Worm (Caenorhabditis elegans) whole organism, young adult: ENCODE data around the gene Y55H10A.2.
"Not testable (repeated sequence)": the region's sequence is repeated elsewhere in the genome, so short reads cannot be mapped to it uniquely, and the experiment has no call there.

Source experiments
- B0261.1 ChIP-seq: sonication (generic microtip); optimal IDR thresholded peaks from 2 replicates; lab custom pipeline; 2016; ENCODE audit warnings: mild to moderate bottlenecking, missing genetic modification characterization, moderate library complexity, missing compliant biosample characterization
- B0336.3 ChIP-seq: fragments of 200-800 bp; sonication (Bioruptor generic); IDR thresholded peaks from 2 replicates; pipeline ENCODE4 v1.3.6; 2022; ENCODE audit warnings: missing genetic modification characterization, missing compliant biosample characterization
- F49E8.2 ChIP-seq: sonication (generic microtip); optimal IDR thresholded peaks from 3 replicates; lab custom pipeline; 2017; ENCODE audit warnings: missing genetic modification characterization, mild to moderate bottlenecking, missing compliant biosample characterization, antibody characterized with exemption, moderate library complexity; ENCODE audit not compliant: insufficient read depth
- Y53G8AR.9 ChIP-seq: fragments of 200-800 bp; sonication (Bioruptor generic); conservative IDR thresholded peaks from 2 replicates; pipeline ENCODE4 v1.3.6; 2022; ENCODE audit warnings: missing genetic modification reagents, missing genetic modification characterization, missing compliant biosample characterization
- aptf-3 ChIP-seq: fragments of 200-800 bp; sonication (Bioruptor generic); IDR thresholded peaks from 2 replicates; pipeline ENCODE4 v1.3.6; 2022; ENCODE audit warnings: missing genetic modification characterization, missing compliant biosample characterization
- attf-3 ChIP-seq: fragments of 200-800 bp; sonication (Bioruptor generic); conservative IDR thresholded peaks from 2 replicates; pipeline ENCODE4 v1.3.6; 2022; ENCODE audit warnings: missing genetic modification reagents, missing genetic modification characterization, missing compliant biosample characterization
- bed-2 ChIP-seq: fragments of 200-800 bp; sonication (Bioruptor generic); IDR thresholded peaks from 2 replicates; pipeline ENCODE4 v1.3.6; 2022; ENCODE audit warnings: missing genetic modification reagents, missing genetic modification characterization, missing compliant biosample characterization
- cebp-1 ChIP-seq, 2 experiments: fragments of 200-800 bp in 1 of 2; sonication (Bioruptor generic) in 1 of 2; sonication (generic microtip) in 1 of 2; IDR thresholded peaks in 1 of 2; optimal IDR thresholded peaks in 1 of 2; 2 replicates each; pipeline versions ENCODE4 v1.3.6 to Lab custom; 2017 to 2022; ENCODE audit warnings: missing compliant biosample characterization in 2 of 2, missing genetic modification characterization in 2 of 2, mild to moderate bottlenecking in 1 of 2, missing genetic modification reagents in 1 of 2, moderate library complexity in 1 of 2
- ceh-27 ChIP-seq: fragments of 200-800 bp; sonication (Bioruptor generic); optimal IDR thresholded peaks from 2 replicates; lab custom pipeline; 2018; ENCODE audit warnings: mild to moderate bottlenecking, missing genetic modification characterization, moderate library complexity, missing compliant biosample characterization
- ceh-40 ChIP-seq: fragments of 200-800 bp; sonication (Bioruptor generic); IDR thresholded peaks from 2 replicates; pipeline ENCODE4 v1.3.6; 2022; ENCODE audit warnings: missing genetic modification characterization, missing compliant biosample characterization
- ceh-91 ChIP-seq: fragments of 200-800 bp; sonication (Bioruptor generic); IDR thresholded peaks from 2 replicates; pipeline ENCODE4 v1.3.6; 2022; ENCODE audit warnings: missing genetic modification reagents, missing genetic modification characterization, missing compliant biosample characterization
- dpl-1 ChIP-seq: fragments of 150-350 bp; optimal IDR thresholded peaks from 2 replicates; lab custom pipeline; 2014; ENCODE audit warnings: missing biosample characterization, missing genetic modification reagents, missing genetic modification characterization
- egl-44 ChIP-seq: fragments of 200-800 bp; sonication (Bioruptor generic); IDR thresholded peaks from 2 replicates; pipeline ENCODE4 v1.3.6; 2022; ENCODE audit warnings: missing genetic modification reagents, missing genetic modification characterization, missing compliant biosample characterization
- egrh-3 ChIP-seq: fragments of 200-800 bp; sonication (Bioruptor generic); IDR thresholded peaks from 2 replicates; pipeline ENCODE4 v1.3.6; 2022; ENCODE audit warnings: missing genetic modification reagents, missing genetic modification characterization, missing compliant biosample characterization
- ekl-4 ChIP-seq: fragments of 200-800 bp; sonication (Bioruptor generic); IDR thresholded peaks from 2 replicates; pipeline ENCODE4 v1.3.6; 2022; ENCODE audit warnings: missing genetic modification reagents, missing genetic modification characterization, missing compliant biosample characterization
- fkh-3 ChIP-seq: sonication (generic microtip); optimal IDR thresholded peaks from 2 replicates; lab custom pipeline; 2016; ENCODE audit warnings: mild to moderate bottlenecking, missing genetic modification characterization, missing compliant biosample characterization
- gei-17 ChIP-seq: fragments of 200-800 bp; sonication (Bioruptor generic); optimal IDR thresholded peaks from 2 replicates; lab custom pipeline; 2018; ENCODE audit warnings: mild to moderate bottlenecking, missing genetic modification characterization, missing compliant biosample characterization
- him-1 ChIP-seq: sonication (generic microtip); optimal IDR thresholded peaks from 2 replicates; lab custom pipeline; 2016; ENCODE audit warnings: missing genotype, missing genetic modification reagents, missing genetic modification characterization, missing compliant biosample characterization
- hmg-1.2 ChIP-seq: fragments of 200-800 bp; sonication (Bioruptor generic); IDR thresholded peaks from 2 replicates; pipeline ENCODE4 v1.3.6; 2022; ENCODE audit warnings: missing genetic modification reagents, missing genetic modification characterization, missing compliant biosample characterization
- hrde-1 ChIP-seq: sonication (generic microtip); optimal IDR thresholded peaks from 2 replicates; lab custom pipeline; 2016; ENCODE audit warnings: missing genetic modification characterization, mild to moderate bottlenecking, missing compliant biosample characterization, moderate library complexity, missing genotype, missing genetic modification reagents, borderline replicate concordance
- lag-1 ChIP-seq: fragments of 200-800 bp; sonication (Bioruptor generic); IDR thresholded peaks from 2 replicates; pipeline ENCODE4 v1.3.6; 2022; ENCODE audit warnings: missing genetic modification reagents, missing genetic modification characterization, missing compliant biosample characterization
- lsl-1 ChIP-seq: fragments of 200-800 bp; sonication (Bioruptor generic); optimal IDR thresholded peaks from 2 replicates; lab custom pipeline; 2018; ENCODE audit warnings: mild to moderate bottlenecking, missing genetic modification characterization, moderate library complexity, missing compliant biosample characterization
- lsy-27 ChIP-seq: sonication (generic microtip); optimal IDR thresholded peaks from 2 replicates; lab custom pipeline; 2017; ENCODE audit warnings: missing genetic modification characterization, mild to moderate bottlenecking, missing compliant biosample characterization, antibody characterized with exemption, missing genotype, borderline replicate concordance; ENCODE audit not compliant: insufficient read depth
- madf-10 ChIP-seq: sonication (generic microtip); optimal IDR thresholded peaks from 2 replicates; lab custom pipeline; 2016; ENCODE audit warnings: mild to moderate bottlenecking, missing genetic modification characterization, missing compliant biosample characterization
- madf-3 ChIP-seq: fragments of 200-800 bp; sonication (Bioruptor generic); IDR thresholded peaks from 2 replicates; pipeline ENCODE4 v1.3.6; 2022; ENCODE audit warnings: missing genetic modification reagents, missing genetic modification characterization, missing compliant biosample characterization
- mcd-1 ChIP-seq: fragments of 200-800 bp; sonication (Bioruptor generic); IDR thresholded peaks from 2 replicates; pipeline ENCODE4 v1.3.6; 2022; ENCODE audit warnings: missing genetic modification reagents, missing genetic modification characterization, missing compliant biosample characterization
- nhr-27 ChIP-seq: fragments of 200-800 bp; sonication (Bioruptor generic); optimal IDR thresholded peaks from 2 replicates; lab custom pipeline; 2018; ENCODE audit warnings: mild to moderate bottlenecking, missing genetic modification characterization, moderate library complexity, missing compliant biosample characterization
- pha-4 ChIP-seq: fragments of 150-350 bp; sonication (generic microtip); optimal IDR thresholded peaks from 2 replicates; lab custom pipeline; 2014; ENCODE audit warnings: missing biosample characterization, missing genetic modification reagents, missing genetic modification characterization
- repo-1 ChIP-seq: sonication (generic microtip); optimal IDR thresholded peaks from 2 replicates; lab custom pipeline; 2017; ENCODE audit warnings: mild to moderate bottlenecking, missing genetic modification characterization, missing compliant biosample characterization
- sdz-38 ChIP-seq: sonication (generic microtip); optimal IDR thresholded peaks from 2 replicates; lab custom pipeline; 2016; ENCODE audit warnings: missing genotype, missing genetic modification characterization, missing compliant biosample characterization
- sptf-2 ChIP-seq: fragments of 200-800 bp; sonication (Bioruptor generic); optimal IDR thresholded peaks from 2 replicates; lab custom pipeline; 2018; ENCODE audit warnings: mild to moderate bottlenecking, missing genetic modification characterization, missing compliant biosample characterization
- tbp1 ChIP-seq: fragments of 200-800 bp; sonication (Bioruptor generic); optimal IDR thresholded peaks from 2 replicates; lab custom pipeline; 2018; ENCODE audit warnings: mild to moderate bottlenecking, missing genetic modification characterization, missing compliant biosample characterization
- tlf-1 ChIP-seq: fragments of 200-800 bp; sonication (Bioruptor generic); optimal IDR thresholded peaks from 2 replicates; lab custom pipeline; 2018; ENCODE audit warnings: mild to moderate bottlenecking, missing genetic modification characterization, missing compliant biosample characterization
- unc-130 ChIP-seq: sonication (generic microtip); optimal IDR thresholded peaks from 2 replicates; lab custom pipeline; 2016; ENCODE audit warnings: missing genetic modification reagents, missing genetic modification characterization, missing compliant biosample characterization
- unc-62 ChIP-seq: fragments of 150-350 bp; optimal IDR thresholded peaks from 2 replicates; lab custom pipeline; 2014; ENCODE audit warnings: missing biosample characterization, missing genetic modification reagents, missing genetic modification characterization
- zfh-2 ChIP-seq: fragments of 200-800 bp; sonication (Bioruptor generic); conservative IDR thresholded peaks from 2 replicates; pipeline ENCODE4 v1.3.6; 2022; ENCODE audit warnings: missing genetic modification reagents, missing genetic modification characterization, missing compliant biosample characterization
- ztf-18 ChIP-seq: sonication (generic microtip); optimal IDR thresholded peaks from 2 replicates; lab custom pipeline; 2016; ENCODE audit warnings: missing genotype, mild to moderate bottlenecking, missing genetic modification characterization, missing compliant biosample characterization
- ztf-22 ChIP-seq: fragments of 200-800 bp; sonication (Bioruptor generic); optimal IDR thresholded peaks from 2 replicates; lab custom pipeline; 2018; ENCODE audit warnings: mild to moderate bottlenecking, missing genetic modification characterization, moderate library complexity, missing compliant biosample characterization
- ztf-26 ChIP-seq: sonication (generic microtip); optimal IDR thresholded peaks from 2 replicates; lab custom pipeline; 2017; ENCODE audit warnings: missing genetic modification characterization, missing compliant biosample characterization
- ztf-28 ChIP-seq: fragments of 200-800 bp; sonication (Bioruptor generic); IDR thresholded peaks from 2 replicates; pipeline ENCODE4 v1.3.6; 2022; ENCODE audit warnings: missing genetic modification reagents, missing genetic modification characterization, missing compliant biosample characterization
- ztf-3 ChIP-seq: fragments of 200-800 bp; sonication (Bioruptor generic); optimal IDR thresholded peaks from 2 replicates; lab custom pipeline; 2018; ENCODE audit warnings: mild to moderate bottlenecking, missing genetic modification characterization, missing compliant biosample characterization

Y55H10A.2 gene

DNA sequence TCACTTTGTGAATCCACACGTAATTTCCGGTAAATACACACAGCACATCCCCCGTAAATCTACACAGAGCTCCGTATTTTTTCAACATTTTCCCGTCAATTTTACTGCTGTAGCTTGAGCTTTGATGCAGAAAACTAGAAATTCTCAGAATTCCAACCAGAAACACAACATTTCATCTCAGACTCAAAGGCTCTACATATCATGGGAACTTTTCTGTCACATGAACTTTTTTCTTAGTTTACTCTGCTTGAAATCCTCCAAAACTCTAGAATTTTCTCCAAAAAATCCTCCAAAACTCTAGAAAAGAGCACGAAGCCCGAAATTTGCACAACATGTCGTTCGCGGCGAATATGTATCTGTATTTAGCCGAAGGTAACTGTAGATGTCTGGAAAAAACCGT is at the start of gene Y55H10A.2:
Gene Y55H10A.2 (plus strand): TSS at position 301 of the 400 bp plus-strand sequence.
- TF ChIP-seq hrde-1 (tag; lab: Kevin White, UChicago): no peak
- no peak for TF ChIP-seq lsy-27 (tag; lab: Kevin White, UChicago)
- no peak for TF ChIP-seq B0261.1 (tag; lab: Kevin White, UChicago)
- TF ChIP-seq ztf-26 (tag; lab: Kevin White, UChicago): no peak
- no peak for TF ChIP-seq ztf-22 (GFP tag; lab: Kevin White, UChicago)
- TF ChIP-seq zfh-2 (GFP tag; lab: Robert Waterston, UW): no peak
- TF ChIP-seq fkh-3: no peak
- no peak for TF ChIP-seq him-1
- no peak for TF ChIP-seq nhr-27
- no peak for TF ChIP-seq ekl-4 (GFP tag; lab: Robert Waterston, UW)
- TF ChIP-seq ztf-18 (tag; lab: Kevin White, UChicago): no peak
- TF ChIP-seq gei-17 (GFP tag; lab: Kevin White, UChicago): no peak
- no peak for TF ChIP-seq lag-1 (GFP tag; lab: Robert Waterston, UW)

DNA sequence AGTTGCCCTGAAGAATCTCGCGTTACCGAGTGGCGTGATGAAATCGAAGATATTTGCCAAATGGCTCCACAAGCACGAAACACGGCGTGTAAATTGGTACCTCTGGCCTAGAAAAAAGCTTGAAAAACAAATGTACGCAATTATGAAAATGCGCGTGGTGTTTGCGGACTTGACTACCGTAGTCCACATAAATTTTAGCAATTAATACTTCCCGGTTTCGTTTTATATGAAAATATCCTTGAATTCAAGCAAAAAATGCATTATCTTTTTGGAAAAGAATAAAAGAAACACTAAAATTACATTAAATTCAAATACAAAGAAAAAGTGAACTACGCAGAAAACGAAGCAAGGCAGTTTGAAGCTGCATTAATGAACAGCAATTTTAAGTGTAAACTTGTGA is 49.2 kb upstream of the Y55H10A.2 start:
- TF ChIP-seq hmg-1.2: peak; percentile 45; the same call in 1 of the 2 replicates

DNA sequence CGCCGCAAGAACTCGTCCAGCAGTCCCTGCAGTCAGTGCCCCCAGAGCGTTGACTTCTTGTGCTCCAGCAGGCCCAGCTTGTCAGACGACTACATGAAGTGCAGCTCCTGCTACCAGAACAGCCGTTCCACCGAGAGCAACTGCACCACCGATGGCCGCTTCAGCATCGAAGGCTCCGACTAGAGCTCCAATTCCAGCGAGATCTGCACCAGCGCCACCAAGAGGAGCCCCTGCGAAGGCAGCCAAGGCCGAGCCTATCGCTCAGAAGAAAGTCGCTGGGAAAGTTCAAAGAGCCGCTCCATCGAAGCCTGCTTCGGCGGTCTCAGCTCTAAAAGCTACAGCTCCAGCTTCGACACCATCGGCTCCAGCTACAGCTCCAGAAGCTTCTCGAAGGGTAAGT is 42.5 kb upstream of the Y55H10A.2 start:
- peak; percentile 81 for TF ChIP-seq egrh-3 (GFP tag; lab: Robert Waterston, UW)

DNA sequence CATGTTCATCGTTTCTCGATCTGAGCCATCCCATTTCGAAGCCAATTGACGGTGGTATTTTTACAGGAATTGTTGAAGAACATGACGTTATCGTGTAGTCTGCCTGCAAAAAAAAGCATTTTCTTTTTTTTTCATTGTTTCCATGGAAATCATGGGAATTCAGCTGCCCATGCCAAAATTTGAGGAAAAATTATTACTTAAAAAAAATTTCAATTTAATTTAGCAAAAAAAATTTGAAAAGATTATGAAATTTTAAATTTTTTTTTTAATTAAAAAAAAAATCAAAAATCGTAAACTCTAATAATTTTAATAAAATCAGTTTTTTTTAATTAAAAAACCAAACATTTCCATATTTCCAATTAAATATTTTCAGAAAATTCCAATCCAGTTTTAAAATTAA is 31.6 kb upstream of the Y55H10A.2 start, which contains the start of gene F42A6.5:
Gene F42A6.5 (minus strand): TSS at position 101 of the 400 bp plus-strand sequence.
- TF ChIP-seq unc-130 (GFP tag; lab: Kevin White, UChicago); fkh-3; tlf-1 (GFP tag; lab: Kevin White, UChicago): not testable (repeated sequence)

DNA sequence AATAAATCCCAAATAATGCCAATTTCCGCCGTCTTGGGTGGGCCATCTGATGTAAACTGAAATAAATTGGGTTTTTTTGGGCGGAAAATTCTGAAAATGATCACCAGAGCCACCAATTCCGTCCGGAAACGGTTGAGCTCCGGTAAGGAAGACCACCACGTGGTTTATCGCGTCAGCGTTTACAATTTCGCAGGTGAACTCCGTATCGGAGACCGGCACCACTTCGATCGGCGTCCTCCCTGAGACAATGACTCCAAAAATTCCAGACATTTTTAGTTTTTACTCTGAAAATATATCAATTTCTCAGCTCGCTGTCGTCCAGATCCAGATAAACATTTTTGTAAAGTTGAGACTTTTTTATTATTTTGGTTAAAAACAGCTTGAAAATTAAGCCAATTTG is 26.7 kb upstream of the Y55H10A.2 start, which contains the start of gene F42A6.6:
Gene F42A6.6 (minus strand): TSS at position 289 of the 400 bp plus-strand sequence.
- peak; percentile 43 for TF ChIP-seq lsl-1
- no peak for TF ChIP-seq sdz-38 (tag; lab: Kevin White, UChicago)
- TF ChIP-seq aptf-3 (GFP tag; lab: Robert Waterston, UW): peak; percentile 92
- TF ChIP-seq madf-3 (GFP tag; lab: Robert Waterston, UW): peak; percentile 84
- peak; percentile 95 for TF ChIP-seq B0336.3 (GFP tag; lab: Robert Waterston, UW)
- TF ChIP-seq egl-44 (GFP tag; lab: Robert Waterston, UW): no peak
- peak; percentile 11 for TF ChIP-seq ceh-27 (GFP tag; lab: Kevin White, UChicago)
- no peak for TF ChIP-seq pha-4
- no peak for TF ChIP-seq ztf-3 (GFP tag; lab: Kevin White, UChicago)
- TF ChIP-seq bed-2 (GFP tag; lab: Robert Waterston, UW): no peak
- TF ChIP-seq ceh-40 (GFP tag; lab: Robert Waterston, UW): no peak
- TF ChIP-seq repo-1 (tag; lab: Kevin White, UChicago): peak; percentile 87
- peak; percentile 58 for TF ChIP-seq tbp1 (GFP tag; lab: Kevin White, UChicago)
- TF ChIP-seq mcd-1: peak; percentile 67
- no peak for TF ChIP-seq cebp-1 (GFP tag; IDR thresholded peaks at IDR 0.05; lab: Robert Waterston, UW)
- TF ChIP-seq cebp-1 (tag; optimal IDR thresholded peaks at IDR 0.05; lab: Kevin White, UChicago): peak; percentile 72
- peak; percentile 96 for TF ChIP-seq F49E8.2 (tag; lab: Kevin White, UChicago)
- peak; percentile 25 for TF ChIP-seq ztf-26 (tag; lab: Kevin White, UChicago)
- TF ChIP-seq ceh-91: peak; percentile 47; the same call in 1 of the 2 replicates
- TF ChIP-seq Y53G8AR.9: peak; percentile 94
- TF ChIP-seq sptf-2 (GFP tag; lab: Kevin White, UChicago): no peak
- no peak for TF ChIP-seq unc-62 (GFP tag; lab: Kevin White, UChicago)
- peak; percentile 42; the same call in 1 of the 2 replicates for TF ChIP-seq attf-3 (GFP tag; lab: Robert Waterston, UW)
- peak; percentile 31 for TF ChIP-seq B0261.1 (tag; lab: Kevin White, UChicago)
- no peak for TF ChIP-seq dpl-1 (GFP tag; lab: Kevin White, UChicago)
- TF ChIP-seq ztf-28: 0 out of 2 replicates have a peak, but pooled peaks have one; percentile 42
- TF ChIP-seq madf-10 (tag; lab: Kevin White, UChicago): no peak
